Worm (Caenorhabditis elegans): ENCODE measurements around the gene K07C5.3.

K07C5.3 gene

ce11 chrV:10350054-10350453 lies 7.2 kb downstream of the K07C5.3 start, which contains the start of gene K07C5.9:
Gene K07C5.9, minus strand, starts transcription at chrV:10350154.
- TF ChIP-seq unc-62 (GFP tag; optimal IDR thresholded peaks at IDR 0.05) = no peak

- TF ChIP-seq unc-62 (GFP tag; optimal IDR thresholded peaks at IDR 0.05) = no peak
These were observed 10.1 kb downstream of the K07C5.3 start, which contains the start of gene nol-56 for ce11 chrV:10352928-10353427. Gene nol-56, minus strand, starts transcription at chrV:10352978.

ce11 chrV:10355773-10356335 lies 13.0 kb downstream of the K07C5.3 start, which contains the start of gene sluh-7:
Gene sluh-7, minus strand, starts transcription at chrV:10355823.
- TF ChIP-seq unc-62 (GFP tag; optimal IDR thresholded peaks at IDR 0.05) = no peak

ce11 chrV:10357467-10357953 lies 14.7 kb downstream of the K07C5.3 start, which contains the start of gene ceeh-2:
Gene ceeh-2, minus strand, starts transcription at chrV:10357903.
- no peak for TF ChIP-seq unc-62 (GFP tag; optimal IDR thresholded peaks at IDR 0.05)

- no peak for TF ChIP-seq unc-62 (GFP tag; optimal IDR thresholded peaks at IDR 0.05)
These were observed 15.4 kb downstream of the K07C5.3 start, which contains the start of gene ttll-15 for ce11 chrV:10358238-10358637. Gene ttll-15, plus strand, starts transcription at chrV:10358538.

ce11 chrV:10360186-10360585 lies 17.4 kb downstream of the K07C5.3 start:
- TF ChIP-seq unc-62 (GFP tag; optimal IDR thresholded peaks at IDR 0.05) = no peak

- no peak for TF ChIP-seq unc-62 (GFP tag; optimal IDR thresholded peaks at IDR 0.05)
These were observed 19.1 kb downstream of the K07C5.3 start, which contains the start of gene cash-1 for ce11 chrV:10361830-10362397. Gene cash-1, plus strand, starts transcription at chrV:10362261.

ce11 chrV:10363834-10364233 lies 21.0 kb downstream of the K07C5.3 start:
- no peak for TF ChIP-seq unc-62 (GFP tag; optimal IDR thresholded peaks at IDR 0.05)

- TF ChIP-seq unc-62 (GFP tag; optimal IDR thresholded peaks at IDR 0.05) = no peak
These were observed 25.4 kb downstream of the K07C5.3 start, which contains the start of gene sri-20 for ce11 chrV:10368256-10368655. Gene sri-20, plus strand, starts transcription at chrV:10368556.

ce11 chrV:10371177-10371576 lies 28.3 kb downstream of the K07C5.3 start:
- no peak for TF ChIP-seq unc-62 (GFP tag; optimal IDR thresholded peaks at IDR 0.05)

ce11 chrV:10371951-10372350 lies 29.1 kb downstream of the K07C5.3 start, which contains the start of gene ugt-49:
Gene ugt-49, plus strand, starts transcription at chrV:10372321.
- no peak for TF ChIP-seq unc-62 (GFP tag; optimal IDR thresholded peaks at IDR 0.05)

ce11 chrV:10379293-10379692 lies 36.5 kb downstream of the K07C5.3 start, which contains the start of gene AC3.12:
Gene AC3.12, minus strand, starts transcription at chrV:10379393.
- TF ChIP-seq unc-62 (GFP tag; optimal IDR thresholded peaks at IDR 0.05) = no peak

ce11 chrV:10379761-10380160 lies 36.9 kb downstream of the K07C5.3 start:
- no peak for TF ChIP-seq unc-62 (GFP tag; optimal IDR thresholded peaks at IDR 0.05)

- no peak for TF ChIP-seq unc-62 (GFP tag; optimal IDR thresholded peaks at IDR 0.05)
These were observed 38.9 kb downstream of the K07C5.3 start, which contains the start of gene abu-1 for ce11 chrV:10381726-10382125. Gene abu-1, minus strand, starts transcription at chrV:10381826.

- no peak for TF ChIP-seq unc-62 (GFP tag; optimal IDR thresholded peaks at IDR 0.05)
These were observed 39.3 kb downstream of the K07C5.3 start, which contains the start of gene pqn-2 for ce11 chrV:10382142-10382541. Gene pqn-2, plus strand, starts transcription at chrV:10382442.

ce11 chrV:10383950-10384349 lies 41.1 kb downstream of the K07C5.3 start, which contains the start of gene spe-10:
Gene spe-10, plus strand, starts transcription at chrV:10384250.
- TF ChIP-seq unc-62 (GFP tag; optimal IDR thresholded peaks at IDR 0.05) = no peak
